Fruit fly (Drosophila melanogaster) Kc167 (cell line): ENCODE data around the gene Hph.

Experiments used
- Myc ChIP-seq: fragments of >200 bp; optimal IDR thresholded peaks from 2 replicates; lab custom pipeline; 2017; ENCODE audit warnings: missing external identifiers
- Sin3A ChIP-seq: fragments of >200 bp; optimal IDR thresholded peaks from 2 replicates; lab custom pipeline; 2018; ENCODE audit warnings: missing external identifiers
- h ChIP-seq: fragments of >200 bp; optimal IDR thresholded peaks from 3 replicates; lab custom pipeline; 2018; ENCODE audit warnings: missing external identifiers
- insv ChIP-seq: fragments of >200 bp; optimal IDR thresholded peaks from 3 replicates; lab custom pipeline; 2018; ENCODE audit warnings: missing external identifiers
- ttk ChIP-seq: sonication (Bioruptor generic); optimal IDR thresholded peaks from 2 replicates; lab custom pipeline; 2017; ENCODE audit warnings: missing external identifiers

DNA sequence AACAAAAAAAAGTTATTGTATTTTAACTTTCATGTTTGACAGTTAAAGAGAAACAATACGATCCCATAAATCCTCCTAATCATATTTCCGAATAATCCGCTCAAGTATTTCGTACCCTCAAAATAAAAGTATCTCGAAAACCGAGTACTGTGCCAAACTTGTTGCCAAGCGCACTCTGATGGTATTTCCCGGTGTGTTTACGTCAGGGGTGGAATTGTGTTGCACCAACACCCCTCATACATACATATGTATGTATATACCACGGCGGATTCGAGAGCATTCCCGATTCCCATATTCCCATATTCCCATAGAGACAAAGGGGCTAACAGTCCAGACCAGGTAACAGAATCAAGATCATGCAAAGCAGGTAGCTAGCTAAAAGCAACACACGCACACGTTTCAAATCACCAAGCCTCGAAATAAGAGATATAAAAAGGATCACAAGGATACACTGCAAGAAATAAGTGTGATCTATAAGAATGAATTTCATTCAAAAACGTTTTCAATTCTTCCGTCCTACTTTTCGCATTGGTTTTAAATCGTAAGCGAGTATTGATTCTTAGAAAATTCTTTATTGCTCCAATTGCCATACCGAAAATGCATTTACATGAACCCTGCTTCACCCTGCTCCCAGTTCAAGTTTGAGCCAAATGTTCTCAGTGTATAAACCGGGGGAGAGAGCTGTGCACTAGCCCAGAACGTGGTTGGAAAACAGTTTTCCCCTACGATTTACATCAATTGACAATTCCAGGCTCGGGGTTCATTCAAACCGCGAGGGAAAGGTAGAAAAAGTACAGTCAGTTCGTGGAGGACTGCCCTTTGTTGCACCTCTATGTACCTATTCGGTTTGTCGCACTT lies 44.7 kb upstream of the Hph start:
- TF ChIP-seq insv, result no peak
- no peak for TF ChIP-seq ttk (lab: Kevin White, UChicago)
- no peak for TF ChIP-seq h (lab: Kevin White, UChicago)
- TF ChIP-seq Myc (lab: Kevin White, UChicago), result no peak
- TF ChIP-seq Sin3A (lab: Kevin White, UChicago), result no peak
